Worm (Caenorhabditis elegans): ENCODE results near the gene Y53F4B.17.

- TF ChIP-seq ama-1 (optimal IDR thresholded peaks at IDR 0.05) (peak; percentile 94), nhr-10 (tag; optimal IDR thresholded peaks at IDR 0.05) (peak; percentile 14), ztf-11 (tag; optimal IDR thresholded peaks at IDR 0.05) (peak; percentile 68), nhr-11 (tag; optimal IDR thresholded peaks at IDR 0.05) (no peak), elt-3 (tag; optimal IDR thresholded peaks at IDR 0.05) (no peak), mdl-1 (tag; optimal IDR thresholded peaks at IDR 0.05) (peak; percentile 65 to 82), Y55F3AM.14 (GFP tag; optimal IDR thresholded peaks at IDR 0.05) (peak; percentile 82), snpc-4 (tag; optimal IDR thresholded peaks at IDR 0.05) (peak; percentile 100), ceh-16 (tag; optimal IDR thresholded peaks at IDR 0.05) (peak; percentile 91), zag-1 (tag; optimal IDR thresholded peaks at IDR 0.05) (peak; percentile 45), C34F6.9 (tag; optimal IDR thresholded peaks at IDR 0.05) (peak; percentile 88), lin-13 (GFP tag; optimal IDR thresholded peaks at IDR 0.05) (peak; percentile 97), ZK546.5 (tag; optimal IDR thresholded peaks at IDR 0.05) (peak; percentile 5)
Observed at ce11 chrII:15025599-15026164, 32.8 kb upstream of the Y53F4B.17 start, which contains the start of gene cmtr-1.
